Fruit fly (Drosophila melanogaster): ENCODE results near the gene CG32100.

The CG32100 gene

dm6 chr3L:12277054-12277879 is 9.9 kb downstream of the CG32100 start, which contains the start of the genes Sms and INPP5E:
Sms (minus strand) TSS chr3L:12277251.
INPP5E (plus strand) TSS chr3L:12277655.
- TF ChIP-seq usp (GFP tag; optimal IDR thresholded peaks at IDR 0.05): no peak
- TF ChIP-seq Dll (optimal IDR thresholded peaks at IDR 0.05): no peak
- no peak for TF ChIP-seq CG8478 (optimal IDR thresholded peaks at IDR 0.05)
- no peak for TF ChIP-seq EcR (GFP tag; optimal IDR thresholded peaks at IDR 0.05)
- TF ChIP-seq pan (optimal IDR thresholded peaks at IDR 0.05): no peak
- no peak for TF ChIP-seq psq (optimal IDR thresholded peaks at IDR 0.05)

dm6 chr3L:12277880-12278287 is 10.6 kb downstream of the CG32100 start:
- TF ChIP-seq CG8478 (optimal IDR thresholded peaks at IDR 0.05): no peak
- TF ChIP-seq pan (optimal IDR thresholded peaks at IDR 0.05): no peak
- TF ChIP-seq psq (optimal IDR thresholded peaks at IDR 0.05): no peak
- no peak for TF ChIP-seq usp (GFP tag; optimal IDR thresholded peaks at IDR 0.05)
- TF ChIP-seq Dll (optimal IDR thresholded peaks at IDR 0.05): no peak
- TF ChIP-seq EcR (GFP tag; optimal IDR thresholded peaks at IDR 0.05): no peak

dm6 chr3L:12287370-12287769 is 20.0 kb downstream of the CG32100 start:
- TF ChIP-seq pan (optimal IDR thresholded peaks at IDR 0.05): no peak
- no peak for TF ChIP-seq EcR (GFP tag; optimal IDR thresholded peaks at IDR 0.05)
- no peak for TF ChIP-seq psq (optimal IDR thresholded peaks at IDR 0.05)
- TF ChIP-seq CG8478 (optimal IDR thresholded peaks at IDR 0.05): no peak
- TF ChIP-seq usp (GFP tag; optimal IDR thresholded peaks at IDR 0.05): no peak
- TF ChIP-seq Dll (optimal IDR thresholded peaks at IDR 0.05): no peak

- TF ChIP-seq CG8478 (optimal IDR thresholded peaks at IDR 0.05) (no peak), EcR (GFP tag; optimal IDR thresholded peaks at IDR 0.05) (no peak), Dll (optimal IDR thresholded peaks at IDR 0.05) (no peak), pan (optimal IDR thresholded peaks at IDR 0.05) (no peak)
Observed at dm6 chr3L:12289664-12290063, 22.3 kb downstream of the CG32100 start.

dm6 chr3L:12290556-12290955 is 23.2 kb downstream of the CG32100 start:
- TF ChIP-seq CG8478 (optimal IDR thresholded peaks at IDR 0.05): no peak
- no peak for TF ChIP-seq Dll (optimal IDR thresholded peaks at IDR 0.05)
- no peak for TF ChIP-seq pan (optimal IDR thresholded peaks at IDR 0.05)
- no peak for TF ChIP-seq psq (optimal IDR thresholded peaks at IDR 0.05)
- no peak for TF ChIP-seq EcR (GFP tag; optimal IDR thresholded peaks at IDR 0.05)
- TF ChIP-seq usp (GFP tag; optimal IDR thresholded peaks at IDR 0.05): no peak

dm6 chr3L:12294602-12295001 is 27.3 kb downstream of the CG32100 start:
- no peak for TF ChIP-seq usp (GFP tag; optimal IDR thresholded peaks at IDR 0.05)
- TF ChIP-seq EcR (GFP tag; optimal IDR thresholded peaks at IDR 0.05): no peak
- TF ChIP-seq pan (optimal IDR thresholded peaks at IDR 0.05): no peak
- TF ChIP-seq Dll (optimal IDR thresholded peaks at IDR 0.05): no peak
- TF ChIP-seq psq (optimal IDR thresholded peaks at IDR 0.05): no peak
- no peak for TF ChIP-seq CG8478 (optimal IDR thresholded peaks at IDR 0.05)

dm6 chr3L:12296073-12296527 is 28.8 kb downstream of the CG32100 start, which contains the start of gene CG4328:
CG4328 (minus strand) TSS chr3L:12296123.
- TF ChIP-seq Dll (optimal IDR thresholded peaks at IDR 0.05) (no peak), CG8478 (optimal IDR thresholded peaks at IDR 0.05) (no peak)

dm6 chr3L:12298092-12298491 is 30.8 kb downstream of the CG32100 start:
- TF ChIP-seq EcR (GFP tag; optimal IDR thresholded peaks at IDR 0.05) (no peak), psq (optimal IDR thresholded peaks at IDR 0.05) (no peak), usp (GFP tag; optimal IDR thresholded peaks at IDR 0.05) (no peak), CG8478 (optimal IDR thresholded peaks at IDR 0.05) (no peak), Dll (optimal IDR thresholded peaks at IDR 0.05) (no peak), pan (optimal IDR thresholded peaks at IDR 0.05) (no peak)

- no peak for TF ChIP-seq psq (optimal IDR thresholded peaks at IDR 0.05)
- TF ChIP-seq pan (optimal IDR thresholded peaks at IDR 0.05): no peak
- no peak for TF ChIP-seq EcR (GFP tag; optimal IDR thresholded peaks at IDR 0.05)
- no peak for TF ChIP-seq usp (GFP tag; optimal IDR thresholded peaks at IDR 0.05)
- TF ChIP-seq CG8478 (optimal IDR thresholded peaks at IDR 0.05): no peak
- TF ChIP-seq Dll (optimal IDR thresholded peaks at IDR 0.05): no peak
Observed at dm6 chr3L:12305896-12306295, 38.6 kb downstream of the CG32100 start.

dm6 chr3L:12310505-12310904 is 43.2 kb downstream of the CG32100 start, which contains the start of gene CG44355:
CG44355 (plus strand) TSS chr3L:12310805.
- no peak for TF ChIP-seq EcR (GFP tag; optimal IDR thresholded peaks at IDR 0.05)
- TF ChIP-seq Dll (optimal IDR thresholded peaks at IDR 0.05): no peak
- TF ChIP-seq pan (optimal IDR thresholded peaks at IDR 0.05): no peak
- TF ChIP-seq psq (optimal IDR thresholded peaks at IDR 0.05): no peak
- no peak for TF ChIP-seq CG8478 (optimal IDR thresholded peaks at IDR 0.05)
- no peak for TF ChIP-seq usp (GFP tag; optimal IDR thresholded peaks at IDR 0.05)

- TF ChIP-seq Dll (optimal IDR thresholded peaks at IDR 0.05): no peak
- no peak for TF ChIP-seq psq (optimal IDR thresholded peaks at IDR 0.05)
- TF ChIP-seq pan (optimal IDR thresholded peaks at IDR 0.05): no peak
- no peak for TF ChIP-seq CG8478 (optimal IDR thresholded peaks at IDR 0.05)
- TF ChIP-seq usp (GFP tag; optimal IDR thresholded peaks at IDR 0.05): no peak
- TF ChIP-seq EcR (GFP tag; optimal IDR thresholded peaks at IDR 0.05): no peak
Observed at dm6 chr3L:12313280-12313679, 46.0 kb downstream of the CG32100 start.
